Fruit fly (Drosophila melanogaster) whole organism, adult: ENCODE data around the gene Jhbp14.

ENCODE experiments used
- CG12768 ChIP-seq: fragments of 200-800 bp; sonication (Bioruptor generic); optimal IDR thresholded peaks from 2 replicates; lab custom pipeline; 2017; ENCODE audit warnings: missing biosample characterization, missing genetic modification characterization, mild to moderate bottlenecking, moderate library complexity, missing genetic modification reagents
- CG1620 ChIP-seq: fragments of 200-800 bp; sonication (Bioruptor generic); optimal IDR thresholded peaks from 2 replicates; lab custom pipeline; 2016; ENCODE audit warnings: missing biosample characterization, missing genetic modification characterization
- CG33017 ChIP-seq: fragments of 200-800 bp; sonication (Bioruptor generic); optimal IDR thresholded peaks from 2 replicates; lab custom pipeline; 2018; ENCODE audit warnings: missing biosample characterization, mild to moderate bottlenecking, missing genetic modification characterization, moderate library complexity
- CG5204 ChIP-seq: fragments of 200-800 bp; sonication (Bioruptor generic); optimal IDR thresholded peaks from 2 replicates; lab custom pipeline; 2016; ENCODE audit warnings: missing biosample characterization, missing genetic modification characterization
- Hr96 ChIP-seq: fragments of 200-800 bp; sonication (Bioruptor generic); optimal IDR thresholded peaks from 2 replicates; lab custom pipeline; 2016; ENCODE audit warnings: missing biosample characterization, missing genetic modification characterization
- bab1 ChIP-seq: fragments of 200-800 bp; sonication (Bioruptor generic); optimal IDR thresholded peaks from 3 replicates; lab custom pipeline; 2019; ENCODE audit warnings: missing biosample characterization, mild to moderate bottlenecking, missing genetic modification characterization, moderate library complexity
- kay ChIP-seq: fragments of 200-800 bp; sonication (Bioruptor generic); peaks from one replicate; lab custom pipeline; 2016; ENCODE audit warnings: missing biosample characterization, missing genetic modification characterization, borderline replicate concordance
- pad ChIP-seq: fragments of 200-800 bp; sonication (Bioruptor generic); optimal IDR thresholded peaks from 3 replicates; lab custom pipeline; 2017; ENCODE audit warnings: missing biosample characterization, missing genetic modification characterization, mild to moderate bottlenecking, moderate library complexity, missing genetic modification reagents
- toe ChIP-seq: fragments of 200-800 bp; sonication (Bioruptor generic); optimal IDR thresholded peaks from 2 replicates; lab custom pipeline; 2016; ENCODE audit warnings: missing biosample characterization, missing genetic modification characterization

dm6 chr2L:13257177-13257576 lies 20.9 kb downstream of the Jhbp14 start, which contains the start of gene Naa20B:
- no peak for TF ChIP-seq CG33017
- no peak for TF ChIP-seq bab1
- TF ChIP-seq Hr96, result no peak
- no peak for TF ChIP-seq CG5204
- TF ChIP-seq CG12768 (GFP tag; lab: Kevin White, UChicago), result no peak
- no peak for TF ChIP-seq kay (GFP tag; lab: Kevin White, UChicago)
- no peak for TF ChIP-seq pad (GFP tag; lab: Kevin White, UChicago)
- TF ChIP-seq toe (GFP tag; lab: Kevin White, UChicago), result no peak
- no peak for TF ChIP-seq CG1620 (GFP tag; lab: Kevin White, UChicago)
